Worm (Caenorhabditis elegans) whole organism, early embryonic: Measurements from ENCODE around the gene nduf-9.

Experiments
- B0310.2 ChIP-seq: sonication (generic microtip); optimal IDR thresholded peaks from 2 replicates; lab custom pipeline; 2016; ENCODE audit warnings: mild to moderate bottlenecking, missing genetic modification characterization, missing compliant biosample characterization
- aly-1 ChIP-seq: sonication (generic microtip); optimal IDR thresholded peaks from 2 replicates; lab custom pipeline; 2016; ENCODE audit warnings: missing genetic modification characterization, missing compliant biosample characterization
- ama-1 ChIP-seq: fragments of 150-350 bp; optimal IDR thresholded peaks from 2 replicates; lab custom pipeline; 2014
- ceh-36 ChIP-seq: sonication (generic microtip); optimal IDR thresholded peaks from 2 replicates; lab custom pipeline; 2016; ENCODE audit warnings: missing genetic modification characterization, inconsistent platforms, missing compliant biosample characterization
- ets-7 ChIP-seq: sonication (generic microtip); optimal IDR thresholded peaks from 2 replicates; lab custom pipeline; 2016; ENCODE audit warnings: missing genotype, missing genetic modification characterization, missing compliant biosample characterization
- flt-1 ChIP-seq: fragments of 200-800 bp; sonication (Bioruptor generic); IDR thresholded peaks from 2 replicates; pipeline ENCODE4 v1.3.6; 2022; ENCODE audit warnings: missing genetic modification characterization, missing compliant biosample characterization
- hmbx-1 ChIP-seq: sonication (generic microtip); optimal IDR thresholded peaks from 2 replicates; lab custom pipeline; 2016; ENCODE audit warnings: mild to moderate bottlenecking, missing genetic modification characterization, missing compliant biosample characterization
- hmg-4 ChIP-seq: fragments of 200-800 bp; sonication (Bioruptor generic); optimal IDR thresholded peaks from 2 replicates; lab custom pipeline; 2018; ENCODE audit warnings: mild to moderate bottlenecking, missing genetic modification characterization, missing compliant biosample characterization
- hnd-1 ChIP-seq: sonication (generic microtip); optimal IDR thresholded peaks from 2 replicates; lab custom pipeline; 2016; ENCODE audit warnings: missing genetic modification characterization, missing compliant biosample characterization
- pes-1 ChIP-seq: fragments of 200-800 bp; sonication (Bioruptor generic); IDR thresholded peaks from 2 replicates; pipeline ENCODE4 v1.3.6; 2022; ENCODE audit warnings: missing genetic modification reagents, missing genetic modification characterization, missing compliant biosample characterization
- scrt-1 ChIP-seq: fragments of 200-800 bp; sonication (Bioruptor generic); IDR thresholded peaks from 2 replicates; pipeline ENCODE4 v1.3.6; 2022; ENCODE audit warnings: missing genetic modification characterization, missing compliant biosample characterization
- sea-1 ChIP-seq: fragments of 200-800 bp; sonication (Bioruptor generic); conservative IDR thresholded peaks from 2 replicates; pipeline ENCODE4 v1.3.6; 2022; ENCODE audit warnings: missing genetic modification characterization, missing compliant biosample characterization
- tbx-11 ChIP-seq: fragments of 200-800 bp; sonication (Bioruptor generic); IDR thresholded peaks from 2 replicates; pipeline ENCODE4 v1.3.6; 2022; ENCODE audit warnings: missing genetic modification characterization, missing compliant biosample characterization
- tra-4 ChIP-seq: sonication (generic microtip); optimal IDR thresholded peaks from 2 replicates; lab custom pipeline; 2017; ENCODE audit warnings: missing genetic modification characterization, missing compliant biosample characterization

DNA sequence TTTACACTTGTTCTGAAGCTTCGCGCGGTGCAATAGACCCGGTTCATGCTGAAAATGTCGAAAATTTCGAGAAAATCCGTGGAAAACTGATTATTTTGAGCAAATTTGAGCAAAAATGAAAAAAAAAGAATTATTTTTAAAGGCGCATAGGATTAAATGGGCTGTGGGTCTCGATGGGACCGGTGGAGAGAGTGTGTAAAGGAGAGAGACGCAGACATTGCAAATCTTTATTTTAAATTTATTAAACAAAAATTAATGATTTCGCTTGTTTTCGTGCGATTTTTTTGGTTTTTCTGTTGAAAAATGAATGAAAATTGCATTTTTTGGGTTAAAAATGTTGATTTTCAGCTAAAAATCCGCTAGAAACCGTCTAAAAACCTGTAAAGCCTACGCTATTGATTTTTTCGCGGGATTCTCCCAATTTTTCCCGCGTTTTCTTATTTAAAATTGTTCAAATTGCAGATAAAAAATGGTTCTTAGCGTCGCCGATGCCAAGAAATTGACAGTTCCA is 46.0 kb upstream of the nduf-9 start, which contains the start of the genes Y53G8AR.8 and Y53G8AR.6:
- TF ChIP-seq flt-1 (GFP tag; lab: Robert Waterston, UW) (no peak), hmg-4 (GFP tag; lab: Kevin White, UChicago) (no peak), ceh-36 (tag; lab: Kevin White, UChicago) (peak; percentile 9), ama-1 (lab: Kevin White, UChicago) (no peak), tbx-11 (no peak), hmbx-1 (tag; lab: Kevin White, UChicago) (no peak), scrt-1 (no peak), aly-1 (tag; lab: Kevin White, UChicago) (no peak), hnd-1 (tag; lab: Kevin White, UChicago) (no peak), sea-1 (GFP tag; lab: Robert Waterston, UW) (no peak), tra-4 (tag; lab: Kevin White, UChicago) (no peak), pes-1 (GFP tag; lab: Robert Waterston, UW) (no peak), ets-7 (no peak), B0310.2 (tag; lab: Kevin White, UChicago) (no peak)
